Worm (Caenorhabditis elegans) whole organism, L3 larva: ENCODE results near the gene srw-90.

Experiments
- elt-2 ChIP-seq: sonication (generic microtip); optimal IDR thresholded peaks from 2 replicates; lab custom pipeline; 2016; ENCODE audit warnings: missing genetic modification reagents, mild to moderate bottlenecking, missing genetic modification characterization, missing compliant biosample characterization
- fkh-2 ChIP-seq: fragments of 150-350 bp; optimal IDR thresholded peaks from 2 replicates; lab custom pipeline; 2014; ENCODE audit warnings: missing biosample characterization, missing genetic modification reagents, missing genetic modification characterization
- nfya-1 ChIP-seq: sonication (generic microtip); optimal IDR thresholded peaks from 2 replicates; lab custom pipeline; 2017; ENCODE audit warnings: missing genetic modification characterization, mild to moderate bottlenecking, missing compliant biosample characterization, antibody characterized with exemption, moderate library complexity; ENCODE audit not compliant: insufficient read depth
- nhr-25 ChIP-seq: sonication (generic microtip); optimal IDR thresholded peaks from 2 replicates; lab custom pipeline; 2017; ENCODE audit warnings: missing biosample characterization, missing genetic modification characterization
- nhr-28 ChIP-seq: fragments of 150-350 bp; optimal IDR thresholded peaks from 2 replicates; lab custom pipeline; 2014; ENCODE audit warnings: missing biosample characterization, missing genetic modification characterization
- nhr-43 ChIP-seq: sonication (generic microtip); optimal IDR thresholded peaks from 2 replicates; lab custom pipeline; 2016; ENCODE audit warnings: mild to moderate bottlenecking, missing genetic modification characterization, missing compliant biosample characterization; ENCODE audit not compliant: poor library complexity, severe bottlenecking
- pha-4 ChIP-seq: fragments of 150-350 bp; optimal IDR thresholded peaks from 2 replicates; lab custom pipeline; 2014; ENCODE audit warnings: missing biosample characterization, missing genetic modification reagents, missing genetic modification characterization
- pqm-1 ChIP-seq: fragments of 150-350 bp; optimal IDR thresholded peaks from 2 replicates; lab custom pipeline; 2017; ENCODE audit warnings: missing biosample characterization, missing genetic modification characterization, inconsistent platforms

ce11 chrV:1664921-1665320 is 36.9 kb upstream of the srw-90 start, which contains the start of gene K04F1.9:
- no peak for TF ChIP-seq elt-2 (tag; lab: Kevin White, UChicago)
- no peak for TF ChIP-seq pha-4
- TF ChIP-seq fkh-2: no peak
- TF ChIP-seq pqm-1 (tag; lab: Kevin White, UChicago): no peak
- no peak for TF ChIP-seq nhr-28 (tag; lab: Kevin White, UChicago)
- no peak for TF ChIP-seq nhr-25 (tag; lab: Kevin White, UChicago)
- TF ChIP-seq nfya-1: no peak
- TF ChIP-seq nhr-43 (tag; lab: Kevin White, UChicago): no peak
